Worm (Caenorhabditis elegans): Measurements from ENCODE around the gene cin-4.
"Not testable (repeated sequence)": the region's sequence is repeated elsewhere in the genome, so short reads cannot be mapped to it uniquely, and the experiment has no call there.

ce11 chrII:7084021-7084420, 45.9 kb downstream of the cin-4 start, which contains the start of the genes T02G5.14 and T02G5.15:
- TF ChIP-seq ama-1 (optimal IDR thresholded peaks at IDR 0.05); unc-86 (tag; optimal IDR thresholded peaks at IDR 0.05); T23F11.4 (GFP tag; optimal IDR thresholded peaks at IDR 0.05); hlh-13 (GFP tag; optimal IDR thresholded peaks at IDR 0.05); nhr-11 (tag; optimal IDR thresholded peaks at IDR 0.05); unc-55 (GFP tag; optimal IDR thresholded peaks at IDR 0.05); unc-3 (GFP tag; conservative IDR thresholded peaks at IDR 0.05); unc-3 (tag; optimal IDR thresholded peaks at IDR 0.05); rnt-1 (tag; optimal IDR thresholded peaks at IDR 0.05); unc-42 (tag; optimal IDR thresholded peaks at IDR 0.05); ceh-9 (tag; optimal IDR thresholded peaks at IDR 0.05); syd-9 (tag; optimal IDR thresholded peaks at IDR 0.05); ahr-1 (tag; optimal IDR thresholded peaks at IDR 0.05): not testable (repeated sequence)
